Fruit fly (Drosophila melanogaster) whole organism, pupa: Measurements from ENCODE around the gene CG1463.

Source experiments
- CG10348 ChIP-seq: fragments of 200-800 bp; sonication (Bioruptor generic); IDR thresholded peaks from 2 replicates; pipeline ENCODE4 v1.3.6; 2022; ENCODE audit warnings: missing biosample characterization, missing genetic modification characterization
- CG14655 ChIP-seq: fragments of 200-800 bp; sonication (Bioruptor generic); optimal IDR thresholded peaks from 3 replicates; lab custom pipeline; 2017; ENCODE audit warnings: mild to moderate bottlenecking, missing biosample characterization, missing genetic modification reagents, missing genetic modification characterization
- CG8159 ChIP-seq: fragments of 200-800 bp; sonication (Bioruptor generic); optimal IDR thresholded peaks from 3 replicates; lab custom pipeline; 2018; ENCODE audit warnings: missing biosample characterization, mild to moderate bottlenecking, missing genetic modification characterization, moderate library complexity
- EcR ChIP-seq: fragments of 200-800 bp; sonication (Bioruptor generic); optimal IDR thresholded peaks from 3 replicates; lab custom pipeline; 2019; ENCODE audit warnings: missing biosample characterization, missing genetic modification characterization, mild to moderate bottlenecking, moderate library complexity, missing genetic modification reagents
- Pif1B ChIP-seq: fragments of 200-800 bp; sonication (Bioruptor generic); optimal IDR thresholded peaks from 3 replicates; lab custom pipeline; 2016; ENCODE audit warnings: missing biosample characterization, missing genetic modification characterization

DNA sequence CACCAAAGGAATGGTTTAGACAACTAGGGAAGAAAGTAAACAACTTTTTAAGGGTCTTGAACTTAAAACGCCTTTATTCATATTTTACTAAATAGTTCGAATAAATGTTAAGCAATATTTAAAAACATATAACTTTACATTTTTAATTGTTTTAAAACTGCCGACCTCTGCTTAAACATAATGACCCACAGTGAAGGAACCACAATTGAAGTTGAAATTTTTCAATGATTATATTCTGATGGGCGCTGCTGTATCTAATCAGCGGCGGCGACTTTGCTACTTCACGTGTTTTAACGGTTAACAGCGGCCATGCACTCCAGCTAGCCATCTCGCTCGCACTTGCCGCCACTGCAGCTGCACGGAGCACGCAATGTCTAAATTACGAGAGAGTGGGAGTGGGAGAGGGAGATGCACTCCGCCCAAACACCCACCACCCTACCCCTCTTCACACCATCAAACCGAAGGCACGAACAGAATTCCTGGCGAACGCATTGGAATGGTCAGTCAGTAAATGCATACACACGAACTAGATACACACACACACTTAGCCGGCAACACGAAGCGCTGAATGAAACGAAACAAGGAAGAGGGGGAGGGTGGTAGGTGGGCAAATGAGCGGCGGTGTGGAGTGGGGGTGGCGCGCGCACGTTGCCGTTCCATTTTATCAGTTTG lies 32.6 kb downstream of the CG1463 start:
- TF ChIP-seq CG14655 (GFP tag; lab: Kevin White, UChicago) (peak; percentile 75), EcR (GFP tag; lab: Kevin White, UChicago) (peak; percentile 78), CG10348 (GFP tag; lab: Robert Waterston, UW) (no peak), CG8159 (peak; percentile 57), Pif1B (GFP tag; lab: Kevin White, UChicago) (peak; percentile 16)
